Worm (Caenorhabditis elegans): Measurements from ENCODE around the gene K12D12.5.

The K12D12.5 gene

ce11 chrII:11854749-11855148, 6.1 kb upstream of the K12D12.5 start:
- TF ChIP-seq sem-4 (tag; optimal IDR thresholded peaks at IDR 0.05) (no peak), mdl-1 (tag; optimal IDR thresholded peaks at IDR 0.05) (no peak), blmp-1 (tag; optimal IDR thresholded peaks at IDR 0.05; ENCODE audit: insufficient read depth) (no peak), lin-39 (tag; optimal IDR thresholded peaks at IDR 0.05) (no peak), nhr-25 (tag; optimal IDR thresholded peaks at IDR 0.05) (no peak), ZK546.5 (tag; optimal IDR thresholded peaks at IDR 0.05) (no peak), nhr-21 (tag; optimal IDR thresholded peaks at IDR 0.05) (no peak), snpc-4 (tag; optimal IDR thresholded peaks at IDR 0.05) (no peak), elt-1 (tag; optimal IDR thresholded peaks at IDR 0.05) (no peak), nhr-237 (tag; optimal IDR thresholded peaks at IDR 0.05) (no peak), sma-9 (GFP tag; optimal IDR thresholded peaks at IDR 0.05) (no peak), sma-9 (tag; optimal IDR thresholded peaks at IDR 0.05) (no peak), lin-11 (tag; optimal IDR thresholded peaks at IDR 0.05) (no peak), ceh-16 (tag; optimal IDR thresholded peaks at IDR 0.05) (no peak), Y55F3AM.14 (GFP tag; optimal IDR thresholded peaks at IDR 0.05) (no peak), lin-13 (GFP tag; optimal IDR thresholded peaks at IDR 0.05) (no peak), unc-62 (GFP tag; optimal IDR thresholded peaks at IDR 0.05) (no peak), peb-1 (tag; optimal IDR thresholded peaks at IDR 0.05) (no peak), ztf-11 (tag; optimal IDR thresholded peaks at IDR 0.05) (no peak)

DNA sequence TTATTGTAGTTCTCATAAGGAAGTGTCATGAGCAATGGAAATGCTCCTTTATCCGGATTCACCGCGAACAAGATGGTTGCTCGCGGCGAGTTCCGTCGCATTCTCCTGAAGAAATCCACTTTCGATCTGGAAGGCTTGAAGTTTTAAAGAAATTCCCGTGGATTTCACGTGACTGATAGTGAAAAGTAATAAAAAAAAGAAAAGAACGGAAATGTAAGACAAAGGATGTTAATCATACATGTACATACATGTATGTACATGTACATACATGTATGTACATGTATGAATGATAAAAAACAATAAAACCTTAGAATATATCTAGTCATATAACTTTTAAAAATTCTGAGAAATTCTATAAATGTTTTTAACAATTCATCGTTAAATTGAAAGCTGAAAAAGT, 4.5 kb upstream of the K12D12.5 start, which contains the start of gene clh-1:
TSS of gene clh-1 (minus strand) at position 101 of the 400 bp plus-strand sequence.
- TF ChIP-seq nhr-237 (tag; optimal IDR thresholded peaks at IDR 0.05) (no peak), lin-39 (tag; optimal IDR thresholded peaks at IDR 0.05) (no peak), ZK546.5 (tag; optimal IDR thresholded peaks at IDR 0.05) (no peak), unc-55 (GFP tag; optimal IDR thresholded peaks at IDR 0.05) (no peak), egl-27 (tag; optimal IDR thresholded peaks at IDR 0.05) (no peak), nhr-23 (tag; optimal IDR thresholded peaks at IDR 0.05) (no peak), nhr-25 (tag; optimal IDR thresholded peaks at IDR 0.05) (no peak)

- TF ChIP-seq gmeb-1 (tag; optimal IDR thresholded peaks at IDR 0.05) (peak; percentile 11), dmd-4 (tag; optimal IDR thresholded peaks at IDR 0.05) (no peak), fos-1 (tag; optimal IDR thresholded peaks at IDR 0.05) (peak; percentile 26)
Observed at ce11 chrII:11859833-11860232, 996 bp upstream of the K12D12.5 start.

DNA sequence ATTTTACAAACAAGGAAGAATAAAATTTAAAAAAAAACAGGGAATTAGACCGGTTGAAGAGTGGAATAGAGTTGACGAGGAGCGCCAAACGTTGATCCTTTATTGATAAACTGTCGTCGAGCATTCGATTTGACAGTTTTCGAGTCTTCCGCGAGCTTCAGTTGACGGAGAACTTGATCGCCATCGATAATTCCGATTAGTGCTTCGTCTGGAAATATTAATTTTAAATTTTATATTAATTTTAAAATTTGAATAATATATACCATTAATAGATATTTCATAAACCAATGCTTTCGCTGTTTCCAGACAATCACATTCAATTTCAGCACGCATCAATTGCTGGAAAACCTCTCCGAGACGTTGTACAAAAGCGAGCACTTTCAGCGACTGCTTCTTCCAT, 4.8 kb downstream of the K12D12.5 start, which contains the start of gene K12D12.4:
TSS of gene K12D12.4 (minus strand) at position 101 of the 400 bp plus-strand sequence.
- no peak for TF ChIP-seq alr-1 (tag; optimal IDR thresholded peaks at IDR 0.05)
- no peak for TF ChIP-seq mab-5 (tag; optimal IDR thresholded peaks at IDR 0.05)
- no peak for TF ChIP-seq skn-1 (tag; optimal IDR thresholded peaks at IDR 0.05)
- TF ChIP-seq fos-1 (tag; optimal IDR thresholded peaks at IDR 0.05): no peak
- TF ChIP-seq F13H6.1 (tag; optimal IDR thresholded peaks at IDR 0.05): no peak
- TF ChIP-seq R02D3.7 (tag; optimal IDR thresholded peaks at IDR 0.05): no peak
- no peak for TF ChIP-seq aly-2 (tag; optimal IDR thresholded peaks at IDR 0.05)
- no peak for TF ChIP-seq lsy-2 (tag; optimal IDR thresholded peaks at IDR 0.05)
- no peak for TF ChIP-seq nhr-77 (tag; optimal IDR thresholded peaks at IDR 0.05)
- TF ChIP-seq sma-9 (GFP tag; optimal IDR thresholded peaks at IDR 0.05): no peak
- TF ChIP-seq sma-9 (tag; optimal IDR thresholded peaks at IDR 0.05): no peak
- TF ChIP-seq blmp-1 (tag; optimal IDR thresholded peaks at IDR 0.05; ENCODE audit: insufficient read depth): no peak
- TF ChIP-seq ztf-11 (tag; optimal IDR thresholded peaks at IDR 0.05): no peak
- no peak for TF ChIP-seq nhr-10 (tag; optimal IDR thresholded peaks at IDR 0.05)
- TF ChIP-seq sma-3 (GFP tag; optimal IDR thresholded peaks at IDR 0.05): no peak
- TF ChIP-seq ztf-4 (tag; optimal IDR thresholded peaks at IDR 0.05): no peak
- no peak for TF ChIP-seq nhr-129 (tag; optimal IDR thresholded peaks at IDR 0.05)
- no peak for TF ChIP-seq gmeb-1 (tag; optimal IDR thresholded peaks at IDR 0.05)
- no peak for TF ChIP-seq unc-39 (tag; optimal IDR thresholded peaks at IDR 0.05)
- no peak for TF ChIP-seq elt-3 (tag; optimal IDR thresholded peaks at IDR 0.05)
- TF ChIP-seq crh-2 (tag; optimal IDR thresholded peaks at IDR 0.05): no peak
